Fruit fly (Drosophila melanogaster) whole organism, prepupa: ENCODE measurements around the gene CG15739.

Experiments
- CG15336 ChIP-seq: fragments of 200-800 bp; sonication (Bioruptor generic); IDR thresholded peaks from 2 replicates; pipeline ENCODE4 v1.3.6; 2022; ENCODE audit warnings: missing biosample characterization, missing genetic modification characterization
- CG16779 ChIP-seq: fragments of 200-800 bp; sonication (Bioruptor generic); optimal IDR thresholded peaks from 3 replicates; lab custom pipeline; 2017; ENCODE audit warnings: missing biosample characterization, mild to moderate bottlenecking, missing genetic modification characterization
- Eip93F ChIP-seq: fragments of 200-800 bp; sonication (Bioruptor generic); optimal IDR thresholded peaks from 2 replicates; lab custom pipeline; 2016; ENCODE audit warnings: missing biosample characterization, mild to moderate bottlenecking, missing genetic modification characterization
- Hr39 ChIP-seq: fragments of 200-800 bp; sonication (Bioruptor generic); optimal IDR thresholded peaks from 2 replicates; lab custom pipeline; 2016; ENCODE audit warnings: missing biosample characterization, missing genetic modification characterization
- Hr4 ChIP-seq: fragments of 200-800 bp; sonication (Bioruptor generic); optimal IDR thresholded peaks from 3 replicates; lab custom pipeline; 2016; ENCODE audit warnings: missing biosample characterization, missing genetic modification characterization
- OdsH ChIP-seq: fragments of 200-800 bp; sonication (Bioruptor generic); optimal IDR thresholded peaks from 3 replicates; lab custom pipeline; 2016; ENCODE audit warnings: missing biosample characterization, missing genetic modification characterization
- Sox14 ChIP-seq: fragments of 200-800 bp; sonication (Bioruptor generic); optimal IDR thresholded peaks from 3 replicates; lab custom pipeline; 2016; ENCODE audit warnings: missing biosample characterization, missing genetic modification characterization
- cyc ChIP-seq: fragments of 200-800 bp; sonication (Bioruptor generic); optimal IDR thresholded peaks from 3 replicates; lab custom pipeline; 2016; ENCODE audit warnings: missing biosample characterization, missing genetic modification characterization
- dac ChIP-seq: fragments of 200-800 bp; sonication (Bioruptor generic); optimal IDR thresholded peaks from 2 replicates; lab custom pipeline; 2017; ENCODE audit warnings: missing biosample characterization, mild to moderate bottlenecking, missing genetic modification characterization
- esn ChIP-seq: fragments of 200-800 bp; sonication (Bioruptor generic); optimal IDR thresholded peaks from 2 replicates; lab custom pipeline; 2016; ENCODE audit warnings: missing biosample characterization, mild to moderate bottlenecking, missing genetic modification characterization, moderate library complexity
- lz ChIP-seq: fragments of 200-800 bp; sonication (Bioruptor generic); optimal IDR thresholded peaks from 3 replicates; lab custom pipeline; 2016; ENCODE audit warnings: missing biosample characterization, missing genetic modification characterization

DNA sequence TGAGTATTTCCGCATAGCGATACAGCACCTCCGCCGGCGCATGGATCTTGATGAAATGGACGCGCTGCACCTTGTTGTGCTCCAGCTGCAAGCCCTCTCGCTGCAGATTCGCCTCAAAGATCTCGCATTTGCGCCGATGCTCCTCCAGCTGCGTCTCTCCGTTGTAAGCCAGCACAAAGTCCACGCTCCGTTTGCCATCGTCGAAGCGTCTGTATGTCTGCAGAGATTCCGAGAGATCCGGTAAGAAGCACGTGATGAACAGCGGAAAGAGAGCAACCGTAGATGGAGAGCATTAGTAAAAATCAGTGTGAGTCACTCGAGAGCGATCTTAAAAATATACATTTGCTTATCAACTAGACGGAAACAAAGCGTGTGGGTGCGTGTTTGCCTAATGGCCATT, 8.6 kb downstream of the CG15739 start:
- no peak for TF ChIP-seq CG15336 (GFP tag; lab: Robert Waterston, UW)
- TF ChIP-seq lz (GFP tag; lab: Kevin White, UChicago), result no peak
- TF ChIP-seq Sox14, result no peak
- no peak for TF ChIP-seq OdsH (GFP tag; lab: Kevin White, UChicago)
- no peak for TF ChIP-seq CG16779
- no peak for TF ChIP-seq Eip93F (GFP tag; lab: Kevin White, UChicago)
- TF ChIP-seq dac (GFP tag; lab: Kevin White, UChicago), result no peak
- no peak for TF ChIP-seq cyc (GFP tag; lab: Kevin White, UChicago)
- no peak for TF ChIP-seq esn (GFP tag; lab: Kevin White, UChicago)
- no peak for TF ChIP-seq Hr39
- no peak for TF ChIP-seq Hr4 (GFP tag; lab: Kevin White, UChicago)
